Worm (Caenorhabditis elegans): Measurements from ENCODE around the gene coh-1.

The coh-1 gene

ce11 chrX:7474968-7475433, at the start of gene coh-1:
Gene coh-1, minus strand, starts transcription at chrX:7475018.
- TF ChIP-seq F13C5.2 (tag; optimal IDR thresholded peaks at IDR 0.05) (peak; percentile 40), ama-1 (optimal IDR thresholded peaks at IDR 0.05) (no peak), sea-1 (GFP tag; conservative IDR thresholded peaks at IDR 0.05) (no peak)

- TF ChIP-seq ceh-13 (GFP tag; optimal IDR thresholded peaks at IDR 0.05) (no peak), pes-1 (GFP tag; IDR thresholded peaks at IDR 0.05) (no peak), ama-1 (optimal IDR thresholded peaks at IDR 0.05) (no peak), F13C5.2 (tag; optimal IDR thresholded peaks at IDR 0.05) (no peak), aly-1 (tag; optimal IDR thresholded peaks at IDR 0.05) (no peak), hmbx-1 (tag; optimal IDR thresholded peaks at IDR 0.05) (no peak), hmg-4 (GFP tag; optimal IDR thresholded peaks at IDR 0.05) (no peak), ceh-36 (tag; optimal IDR thresholded peaks at IDR 0.05) (no peak), flt-1 (GFP tag; IDR thresholded peaks at IDR 0.05) (no peak), tra-4 (tag; optimal IDR thresholded peaks at IDR 0.05) (no peak), ets-7 (tag; optimal IDR thresholded peaks at IDR 0.05) (no peak)
These were observed 49.0 kb upstream of the coh-1 start for ce11 chrX:7523799-7524198.

ce11 chrX:7522595-7522994, 47.8 kb upstream of the coh-1 start:
- TF ChIP-seq scrt-1 (GFP tag; IDR thresholded peaks at IDR 0.05) (0 out of 2 replicates have a peak, but pooled peaks have one; percentile 40), hnd-1 (tag; optimal IDR thresholded peaks at IDR 0.05) (no peak), B0310.2 (tag; optimal IDR thresholded peaks at IDR 0.05) (no peak), ceh-13 (GFP tag; optimal IDR thresholded peaks at IDR 0.05) (no peak), ama-1 (optimal IDR thresholded peaks at IDR 0.05) (no peak), F13C5.2 (tag; optimal IDR thresholded peaks at IDR 0.05) (no peak)

- no peak for TF ChIP-seq pes-1 (GFP tag; IDR thresholded peaks at IDR 0.05)
- no peak for TF ChIP-seq ceh-36 (tag; optimal IDR thresholded peaks at IDR 0.05)
- no peak for TF ChIP-seq hnd-1 (tag; optimal IDR thresholded peaks at IDR 0.05)
- no peak for TF ChIP-seq tbx-11 (GFP tag; IDR thresholded peaks at IDR 0.05)
- TF ChIP-seq hmbx-1 (tag; optimal IDR thresholded peaks at IDR 0.05) = no peak
- TF ChIP-seq tra-4 (tag; optimal IDR thresholded peaks at IDR 0.05) = no peak
- no peak for TF ChIP-seq flt-1 (GFP tag; IDR thresholded peaks at IDR 0.05)
- TF ChIP-seq F13C5.2 (tag; optimal IDR thresholded peaks at IDR 0.05) = no peak
- no peak for TF ChIP-seq sea-1 (GFP tag; conservative IDR thresholded peaks at IDR 0.05)
- no peak for TF ChIP-seq B0310.2 (tag; optimal IDR thresholded peaks at IDR 0.05)
- no peak for TF ChIP-seq scrt-1 (GFP tag; IDR thresholded peaks at IDR 0.05)
- no peak for TF ChIP-seq hmg-4 (GFP tag; optimal IDR thresholded peaks at IDR 0.05)
- TF ChIP-seq ets-7 (tag; optimal IDR thresholded peaks at IDR 0.05) = no peak
- no peak for TF ChIP-seq tbx-37 (GFP tag; conservative IDR thresholded peaks at IDR 0.05)
- no peak for TF ChIP-seq aly-1 (tag; optimal IDR thresholded peaks at IDR 0.05)
- TF ChIP-seq ceh-13 (GFP tag; optimal IDR thresholded peaks at IDR 0.05) = no peak
- TF ChIP-seq ama-1 (optimal IDR thresholded peaks at IDR 0.05) = no peak
These were observed 44.8 kb upstream of the coh-1 start, which contains the start of gene chts-1 for ce11 chrX:7519569-7519968. Gene chts-1, minus strand, starts transcription at chrX:7519669.

- TF ChIP-seq hmg-4 (GFP tag; optimal IDR thresholded peaks at IDR 0.05) (no peak), ceh-36 (tag; optimal IDR thresholded peaks at IDR 0.05) (no peak), tbx-11 (GFP tag; IDR thresholded peaks at IDR 0.05) (no peak), flt-1 (GFP tag; IDR thresholded peaks at IDR 0.05) (no peak), tbx-37 (GFP tag; conservative IDR thresholded peaks at IDR 0.05) (no peak), sea-1 (GFP tag; conservative IDR thresholded peaks at IDR 0.05) (no peak), ama-1 (optimal IDR thresholded peaks at IDR 0.05) (no peak), ets-7 (tag; optimal IDR thresholded peaks at IDR 0.05) (no peak), hnd-1 (tag; optimal IDR thresholded peaks at IDR 0.05) (no peak), scrt-1 (GFP tag; IDR thresholded peaks at IDR 0.05) (no peak), F13C5.2 (tag; optimal IDR thresholded peaks at IDR 0.05) (no peak), B0310.2 (tag; optimal IDR thresholded peaks at IDR 0.05) (no peak), ceh-13 (GFP tag; optimal IDR thresholded peaks at IDR 0.05) (no peak), hmbx-1 (tag; optimal IDR thresholded peaks at IDR 0.05) (no peak)
These were observed 37.9 kb upstream of the coh-1 start for ce11 chrX:7512714-7513113.

- TF ChIP-seq tbx-11 (GFP tag; IDR thresholded peaks at IDR 0.05) = no peak
- no peak for TF ChIP-seq scrt-1 (GFP tag; IDR thresholded peaks at IDR 0.05)
- 0 out of 2 replicates have a peak, but pooled peaks have one; percentile 39 for TF ChIP-seq flt-1 (GFP tag; IDR thresholded peaks at IDR 0.05)
- no peak for TF ChIP-seq ets-7 (tag; optimal IDR thresholded peaks at IDR 0.05)
- TF ChIP-seq ama-1 (optimal IDR thresholded peaks at IDR 0.05) = no peak
- no peak for TF ChIP-seq B0310.2 (tag; optimal IDR thresholded peaks at IDR 0.05)
- no peak for TF ChIP-seq hmg-4 (GFP tag; optimal IDR thresholded peaks at IDR 0.05)
These were observed 32.3 kb upstream of the coh-1 start for ce11 chrX:7507141-7507540.

ce11 chrX:7506533-7506932, 31.7 kb upstream of the coh-1 start, which contains the start of gene lgc-11:
Gene lgc-11, minus strand, starts transcription at chrX:7506633.
- TF ChIP-seq ets-7 (tag; optimal IDR thresholded peaks at IDR 0.05) (no peak), hnd-1 (tag; optimal IDR thresholded peaks at IDR 0.05) (no peak)

- no peak for TF ChIP-seq tbx-11 (GFP tag; IDR thresholded peaks at IDR 0.05)
- TF ChIP-seq hmg-4 (GFP tag; optimal IDR thresholded peaks at IDR 0.05) = no peak
- TF ChIP-seq pes-1 (GFP tag; IDR thresholded peaks at IDR 0.05) = no peak
- no peak for TF ChIP-seq aly-1 (tag; optimal IDR thresholded peaks at IDR 0.05)
- no peak for TF ChIP-seq ets-7 (tag; optimal IDR thresholded peaks at IDR 0.05)
- no peak for TF ChIP-seq B0310.2 (tag; optimal IDR thresholded peaks at IDR 0.05)
- TF ChIP-seq ama-1 (optimal IDR thresholded peaks at IDR 0.05) = no peak
- no peak for TF ChIP-seq hnd-1 (tag; optimal IDR thresholded peaks at IDR 0.05)
- no peak for TF ChIP-seq flt-1 (GFP tag; IDR thresholded peaks at IDR 0.05)
- TF ChIP-seq tbx-37 (GFP tag; conservative IDR thresholded peaks at IDR 0.05) = no peak
- TF ChIP-seq tra-4 (tag; optimal IDR thresholded peaks at IDR 0.05) = no peak
- TF ChIP-seq sea-1 (GFP tag; conservative IDR thresholded peaks at IDR 0.05) = no peak
- no peak for TF ChIP-seq hmbx-1 (tag; optimal IDR thresholded peaks at IDR 0.05)
These were observed 28.0 kb upstream of the coh-1 start, which contains the start of gene F48E3.6 for ce11 chrX:7502807-7503206. Gene F48E3.6, minus strand, starts transcription at chrX:7502907.
